Fruit fly (Drosophila melanogaster): ENCODE results near the gene Spn77Bc.

Gene Spn77Bc

DNA sequence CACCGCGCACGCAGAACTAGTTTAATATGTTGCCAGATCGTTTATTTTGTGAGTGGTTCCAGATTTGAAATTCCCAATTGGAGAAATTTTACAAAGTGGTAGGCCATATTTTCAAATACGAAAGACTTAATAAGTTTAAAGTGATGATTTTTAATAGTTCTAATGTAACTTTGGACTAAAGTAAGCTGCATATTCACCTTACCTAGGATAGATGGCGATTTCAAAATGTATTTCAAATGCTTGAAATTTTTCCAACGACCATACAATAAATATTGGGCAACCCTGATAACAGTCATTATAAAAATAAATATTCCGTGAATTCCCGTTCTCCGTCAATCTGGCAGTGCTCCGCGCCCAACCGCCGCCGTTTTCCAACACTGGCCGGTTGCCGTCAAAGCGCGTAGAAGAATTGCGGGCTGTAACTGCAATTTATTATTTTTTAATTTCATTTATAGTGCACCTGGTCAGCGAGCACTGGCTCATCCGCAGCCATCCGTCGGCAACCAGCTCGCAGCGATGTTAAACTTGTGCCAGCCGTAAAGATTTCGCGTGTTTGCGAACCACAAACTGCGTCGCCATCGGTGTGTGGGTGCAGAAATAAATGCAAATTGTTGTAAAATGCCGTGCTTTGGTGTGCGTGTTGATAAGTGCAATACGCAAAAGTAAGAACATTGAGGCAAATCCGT, 33.6 kb downstream of the Spn77Bc start, which contains the start of the genes Ide and RhoBTB (continued):
- TF ChIP-seq sim (GFP tag; IDR thresholded peaks at IDR 0.05) (no peak), CG10321 (GFP tag; IDR thresholded peaks at IDR 0.05) (no peak), Spps (tag; optimal IDR thresholded peaks at IDR 0.05) (no peak), disco-r (GFP tag; optimal IDR thresholded peaks at IDR 0.05) (peak; percentile 51), Dll (GFP tag; IDR thresholded peaks at IDR 0.05; ENCODE audit: partially characterized antibody) (no peak), lab (GFP tag; optimal IDR thresholded peaks at IDR 0.05) (peak; percentile 78), fd96Cb (tag; optimal IDR thresholded peaks at IDR 0.05) (peak; percentile 72), tx (GFP tag; optimal IDR thresholded peaks at IDR 0.05) (peak; percentile 79), HmgZ (tag; optimal IDR thresholded peaks at IDR 0.05) (peak; percentile 72), CG34422 (GFP tag; IDR thresholded peaks at IDR 0.05) (peak; percentile 51; the same call in 1 of the 3 replicates), CG31388 (GFP tag; optimal IDR thresholded peaks at IDR 0.05) (peak; percentile 51), yki (optimal IDR thresholded peaks at IDR 0.05) (no peak)

- TF ChIP-seq cg (GFP tag; optimal IDR thresholded peaks at IDR 0.05) = peak; percentile 5
- TF ChIP-seq CG12769 (tag; optimal IDR thresholded peaks at IDR 0.05) = no peak
- no peak for TF ChIP-seq abd-A (tag; optimal IDR thresholded peaks at IDR 0.05)
- no peak for TF ChIP-seq lola (GFP tag; optimal IDR thresholded peaks at IDR 0.05)
- no peak for TF ChIP-seq ham (GFP tag; IDR thresholded peaks at IDR 0.05)
- TF ChIP-seq nerfin-1 (tag; optimal IDR thresholded peaks at IDR 0.05) = peak; percentile 45
- TF ChIP-seq ERR (GFP tag; optimal IDR thresholded peaks at IDR 0.05) = no peak
- TF ChIP-seq CG12942 (GFP tag; optimal IDR thresholded peaks at IDR 0.05) = no peak
- TF ChIP-seq stwl (tag; optimal IDR thresholded peaks at IDR 0.05) = no peak
- peak; percentile 73 for TF ChIP-seq onecut (GFP tag; IDR thresholded peaks at IDR 0.05)
Observed at dm6 chr3L:20376564-20376920, 34.1 kb downstream of the Spn77Bc start.

DNA sequence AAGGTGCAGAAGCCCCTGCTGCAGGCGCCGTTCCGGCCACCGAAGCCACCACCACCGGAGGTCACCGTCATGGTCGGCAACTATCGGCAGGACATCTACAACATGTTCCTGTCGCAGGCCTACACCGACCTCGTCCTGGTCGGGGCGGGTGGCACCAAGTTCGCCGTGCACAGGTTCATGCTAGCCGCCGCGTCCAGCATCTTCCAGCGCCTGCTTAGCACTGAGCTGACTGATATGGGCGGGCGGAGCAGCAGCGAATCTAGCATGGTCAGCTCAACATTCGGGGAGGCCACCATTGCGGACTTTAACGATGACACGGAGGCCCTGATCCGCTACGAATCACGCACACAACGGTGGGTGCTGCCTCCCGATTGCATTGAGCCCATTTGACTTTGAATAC, 37.1 kb downstream of the Spn77Bc start:
- TF ChIP-seq CG6791 (GFP tag; IDR thresholded peaks at IDR 0.05; ENCODE audit: partially characterized antibody) = 0 out of 3 replicates have a peak, but pooled peaks have one; percentile 11
- 0 out of 3 replicates have a peak, but pooled peaks have one; percentile 6 for TF ChIP-seq CG7963 (GFP tag; IDR thresholded peaks at IDR 0.05; ENCODE audit: partially characterized antibody)
- no peak for TF ChIP-seq BEAF-32 (GFP tag; optimal IDR thresholded peaks at IDR 0.05)
- TF ChIP-seq CG8478 (optimal IDR thresholded peaks at IDR 0.05) = peak; percentile 55
- no peak for TF ChIP-seq NFAT (GFP tag; IDR thresholded peaks at IDR 0.05)
- peak; percentile 52 for TF ChIP-seq Med (GFP tag)
- TF ChIP-seq z (GFP tag; IDR thresholded peaks at IDR 0.05) = 0 out of 3 replicates have a peak, but pooled peaks have one; percentile 26
- no peak for TF ChIP-seq pho (GFP tag; optimal IDR thresholded peaks at IDR 0.05)

- TF ChIP-seq CG7786 (GFP tag; optimal IDR thresholded peaks at IDR 0.05) = peak; percentile 38
- TF ChIP-seq CG15514 (GFP tag; optimal IDR thresholded peaks at IDR 0.05) = peak; percentile 72
- TF ChIP-seq CG11504 (tag; optimal IDR thresholded peaks at IDR 0.05) = peak; percentile 99
- TF ChIP-seq CG10654 (GFP tag; optimal IDR thresholded peaks at IDR 0.05) = peak; percentile 62
- TF ChIP-seq CG1792 (GFP tag; optimal IDR thresholded peaks at IDR 0.05) = no peak
- peak; percentile 17 for TF ChIP-seq CG1233 (GFP tag; optimal IDR thresholded peaks at IDR 0.05)
- no peak for TF ChIP-seq br (optimal IDR thresholded peaks at IDR 0.05)
- peak; percentile 40 for TF ChIP-seq vfl (GFP tag; optimal IDR thresholded peaks at IDR 0.05)
- TF ChIP-seq Antp (GFP tag; optimal IDR thresholded peaks at IDR 0.05) = no peak
- TF ChIP-seq Fer3 (tag; optimal IDR thresholded peaks at IDR 0.05) = peak; percentile 65
- TF ChIP-seq Eip74EF (GFP tag; optimal IDR thresholded peaks at IDR 0.05) = peak in 1 of 2 experiments; percentile 40
- peak; percentile 70 for TF ChIP-seq PHDP (tag; optimal IDR thresholded peaks at IDR 0.05)
- TF ChIP-seq pros (GFP tag; optimal IDR thresholded peaks at IDR 0.05) = no peak
- TF ChIP-seq CG12769 (tag; optimal IDR thresholded peaks at IDR 0.05) = no peak
- peak; percentile 50 for TF ChIP-seq caup (GFP tag; optimal IDR thresholded peaks at IDR 0.05; ENCODE audit: severe bottlenecking)
- TF ChIP-seq CG9932 (GFP tag; IDR thresholded peaks at IDR 0.05) = peak; percentile 56
Observed at dm6 chr3L:20384086-20384810, 41.8 kb downstream of the Spn77Bc start, which contains the start of the genes CG5498 and fbl. Gene CG5498, minus strand, starts transcription at chr3L:20384109. Gene fbl, plus strand, starts transcription at chr3L:20384429.
